Fruit fly (Drosophila melanogaster) whole organism, embryonic: Measurements from ENCODE around the gene Datp.

Experiments
- Ada2b ChIP-seq: fragments of 200-800 bp; sonication (Bioruptor generic); IDR thresholded peaks from 2 replicates; pipeline ENCODE4 v1.3.6; 2022; ENCODE audit warnings: missing biosample characterization, missing genetic modification characterization
- Awh ChIP-seq: fragments of 200-800 bp; sonication (Bioruptor generic); IDR thresholded peaks from 2 replicates; pipeline ENCODE4, ENCODE4 v1.3.6; 2022; ENCODE audit warnings: missing biosample characterization, missing genetic modification characterization
- CG12219 ChIP-seq: fragments of 200-800 bp; sonication (Bioruptor generic); optimal IDR thresholded peaks from 3 replicates; lab custom pipeline; 2018; ENCODE audit warnings: missing biosample characterization, mild to moderate bottlenecking, missing genetic modification characterization
- CG13894 ChIP-seq: fragments of 200-800 bp; sonication (Bioruptor generic); optimal IDR thresholded peaks from 3 replicates; lab custom pipeline; 2018; ENCODE audit warnings: missing biosample characterization, mild to moderate bottlenecking, missing genetic modification characterization, moderate library complexity
- CG14860 ChIP-seq: fragments of 200-800 bp; sonication (Bioruptor generic); IDR thresholded peaks from 3 replicates; pipeline ENCODE4 v1.3.6; 2022; ENCODE audit warnings: missing biosample characterization, missing genetic modification characterization; ENCODE audit not compliant: partially characterized antibody
- CG1603 ChIP-seq: fragments of 200-800 bp; sonication (Bioruptor generic); optimal IDR thresholded peaks from 2 replicates; lab custom pipeline; 2019; ENCODE audit warnings: missing biosample characterization, mild to moderate bottlenecking, missing genetic modification characterization, moderate library complexity
- CG17361 ChIP-seq: fragments of 200-800 bp; sonication (Bioruptor generic); IDR thresholded peaks from 3 replicates; pipeline ENCODE4 v1.3.6; 2022; ENCODE audit warnings: missing biosample characterization, missing genetic modification characterization
- CG18599 ChIP-seq: fragments of 200-800 bp; sonication (Bioruptor generic); optimal IDR thresholded peaks from 3 replicates; lab custom pipeline; 2017; ENCODE audit warnings: missing biosample characterization, missing genetic modification characterization, mild to moderate bottlenecking, moderate library complexity, missing genetic modification reagents
- CG34422 ChIP-seq: fragments of 200-800 bp; sonication (Bioruptor generic); IDR thresholded peaks from 3 replicates; pipeline ENCODE4 v1.3.6; 2022; ENCODE audit warnings: missing biosample characterization, missing genetic modification characterization
- CG6175 ChIP-seq: fragments of 200-800 bp; sonication (Bioruptor generic); IDR thresholded peaks from 3 replicates; pipeline ENCODE4 v1.3.6; 2022; ENCODE audit warnings: missing biosample characterization, missing genetic modification characterization
- CG7745 ChIP-seq: fragments of 200-800 bp; sonication (Bioruptor generic); optimal IDR thresholded peaks from 2 replicates; lab custom pipeline; 2018; ENCODE audit warnings: missing biosample characterization, mild to moderate bottlenecking, missing genetic modification characterization, moderate library complexity
- CG7987 ChIP-seq: fragments of 200-800 bp; sonication (Bioruptor generic); optimal IDR thresholded peaks from 2 replicates; lab custom pipeline; 2018; ENCODE audit warnings: missing biosample characterization, mild to moderate bottlenecking, missing genetic modification characterization, moderate library complexity
- CG8290 ChIP-seq, 3 experiments: fragments of 200-800 bp; sonication (Bioruptor generic); optimal IDR thresholded peaks; 2 replicates each; lab custom pipeline; 2016 to 2019; ENCODE audit warnings: missing biosample characterization in 3 of 3, missing genetic modification characterization in 3 of 3, mild to moderate bottlenecking in 2 of 3, moderate library complexity in 1 of 3
- CG9215 ChIP-seq: fragments of 200-800 bp; sonication (Bioruptor generic); IDR thresholded peaks from 2 replicates; pipeline ENCODE4 v1.3.6; 2022; ENCODE audit warnings: missing biosample characterization, missing genetic modification characterization
- CG9437 ChIP-seq: fragments of 200-800 bp; sonication (Bioruptor generic); optimal IDR thresholded peaks from 2 replicates; lab custom pipeline; 2018; ENCODE audit warnings: missing biosample characterization, mild to moderate bottlenecking, missing genetic modification characterization
- CG9797 ChIP-seq: fragments of 200-800 bp; sonication (Bioruptor generic); optimal IDR thresholded peaks from 3 replicates; lab custom pipeline; 2018; ENCODE audit warnings: missing biosample characterization, mild to moderate bottlenecking, missing genetic modification characterization
- CG9817 ChIP-seq: fragments of 200-800 bp; sonication (Bioruptor generic); optimal IDR thresholded peaks from 2 replicates; lab custom pipeline; 2018; ENCODE audit warnings: missing biosample characterization, mild to moderate bottlenecking, missing genetic modification characterization, moderate library complexity
- ERR ChIP-seq: fragments of 200-800 bp; sonication (Bioruptor generic); optimal IDR thresholded peaks from 2 replicates; lab custom pipeline; 2016; ENCODE audit warnings: missing biosample characterization, missing genetic modification characterization
- Fer2 ChIP-seq: fragments of 200-800 bp; sonication (Bioruptor generic); optimal IDR thresholded peaks from 2 replicates; lab custom pipeline; 2018; ENCODE audit warnings: missing biosample characterization, mild to moderate bottlenecking, missing genetic modification characterization, moderate library complexity
- HmgZ ChIP-seq: fragments of 200-800 bp; sonication (Bioruptor generic); optimal IDR thresholded peaks from 2 replicates; lab custom pipeline; 2018; ENCODE audit warnings: missing biosample characterization, mild to moderate bottlenecking, missing genetic modification characterization
- Hr78 ChIP-seq, 2 experiments: fragments of 200-800 bp in 1 of 2; fragments of >200 bp in 1 of 2; sonication (Bioruptor generic) in 1 of 2; optimal IDR thresholded peaks; 2 replicates each; lab custom pipeline; 2017 to 2019; ENCODE audit warnings: missing biosample characterization in 2 of 2, missing genetic modification characterization in 2 of 2, mild to moderate bottlenecking in 1 of 2, moderate library complexity in 1 of 2
- Lpt ChIP-seq: fragments of >200 bp; optimal IDR thresholded peaks from 2 replicates; lab custom pipeline; 2018; ENCODE audit warnings: missing biosample characterization, missing genetic modification characterization
- Mad ChIP-seq: fragments of 200-800 bp; sonication (Bioruptor generic); optimal IDR thresholded peaks from 2 replicates; lab custom pipeline; 2016; ENCODE audit warnings: missing biosample characterization, missing genetic modification characterization
- NC2α ChIP-seq: fragments of 200-800 bp; sonication (Bioruptor generic); optimal IDR thresholded peaks from 2 replicates; lab custom pipeline; 2016; ENCODE audit warnings: missing biosample characterization, missing genetic modification characterization
- Oaz ChIP-seq: fragments of 200-800 bp; sonication (Bioruptor generic); IDR thresholded peaks from 2 replicates; pipeline ENCODE4 v1.3.6; 2022; ENCODE audit warnings: missing biosample characterization, missing genetic modification characterization
- Vsx1 ChIP-seq: fragments of 200-800 bp; sonication (Bioruptor generic); optimal IDR thresholded peaks from 2 replicates; lab custom pipeline; 2017; ENCODE audit warnings: missing biosample characterization, mild to moderate bottlenecking, missing genetic modification characterization, missing genetic modification reagents
- az2 ChIP-seq: fragments of 200-800 bp; sonication (Bioruptor generic); optimal IDR thresholded peaks from 3 replicates; lab custom pipeline; 2016; ENCODE audit warnings: missing biosample characterization, missing genetic modification characterization
- bcd ChIP-seq: fragments of 200-800 bp; sonication (Bioruptor generic); optimal IDR thresholded peaks from 2 replicates; lab custom pipeline; 2017; ENCODE audit warnings: missing biosample characterization, mild to moderate bottlenecking, missing genetic modification characterization
- crp ChIP-seq, 2 experiments: fragments of 200-800 bp; sonication (Bioruptor generic); optimal IDR thresholded peaks; 2 replicates in 1 of 2; 3 replicates in 1 of 2; lab custom pipeline; 2017; ENCODE audit warnings: missing biosample characterization in 2 of 2, missing genetic modification characterization in 2 of 2, mild to moderate bottlenecking in 1 of 2, moderate library complexity in 1 of 2
- dati ChIP-seq: fragments of 200-800 bp; sonication (Bioruptor generic); IDR thresholded peaks from 2 replicates; pipeline ENCODE4 v1.3.6; 2022; ENCODE audit warnings: missing biosample characterization, missing genetic modification characterization
- gcm ChIP-seq: fragments of 200-800 bp; sonication (Bioruptor generic); optimal IDR thresholded peaks from 2 replicates; lab custom pipeline; 2019; ENCODE audit warnings: missing biosample characterization, mild to moderate bottlenecking, missing genetic modification characterization, moderate library complexity
- gem ChIP-seq: fragments of 200-800 bp; sonication (Bioruptor generic); optimal IDR thresholded peaks from 2 replicates; lab custom pipeline; 2019; ENCODE audit warnings: missing biosample characterization, mild to moderate bottlenecking, missing genetic modification characterization, moderate library complexity
- grau ChIP-seq: fragments of 200-800 bp; optimal IDR thresholded peaks from 3 replicates; lab custom pipeline; 2019; ENCODE audit warnings: missing biosample characterization, mild to moderate bottlenecking, missing genetic modification characterization, moderate library complexity
- grn ChIP-seq: fragments of 200-800 bp; sonication (Bioruptor generic); optimal IDR thresholded peaks from 3 replicates; lab custom pipeline; 2017; ENCODE audit warnings: missing biosample characterization, missing genetic modification characterization
- h ChIP-seq: fragments of >200 bp; optimal IDR thresholded peaks from 2 replicates; lab custom pipeline; 2017
- hb ChIP-seq: fragments of 200-800 bp; sonication (Bioruptor generic); IDR thresholded peaks from 3 replicates; pipeline ENCODE4 v1.3.6; 2022; ENCODE audit warnings: missing biosample characterization, missing genetic modification characterization; ENCODE audit not compliant: partially characterized antibody
- ind ChIP-seq: fragments of 200-800 bp; sonication (Bioruptor generic); optimal IDR thresholded peaks from 3 replicates; lab custom pipeline; 2016; ENCODE audit warnings: missing biosample characterization, missing genetic modification characterization
- lilli ChIP-seq: fragments of 200-800 bp; sonication (Bioruptor generic); optimal IDR thresholded peaks from 3 replicates; lab custom pipeline; 2016; ENCODE audit warnings: missing biosample characterization, missing genetic modification characterization
- mirr ChIP-seq: fragments of 200-800 bp; sonication (Bioruptor generic); optimal IDR thresholded peaks from 3 replicates; lab custom pipeline; 2018; ENCODE audit warnings: missing biosample characterization, mild to moderate bottlenecking, missing genetic modification characterization
- nerfin-2 ChIP-seq: fragments of 200-800 bp; sonication (Bioruptor generic); IDR thresholded peaks from 2 replicates; pipeline ENCODE4 v1.3.6; 2022; ENCODE audit warnings: missing biosample characterization, missing genetic modification characterization; ENCODE audit not compliant: partially characterized antibody
- onecut ChIP-seq: fragments of 200-800 bp; sonication (Bioruptor generic); IDR thresholded peaks from 2 replicates; pipeline ENCODE4 v1.3.6; 2022; ENCODE audit warnings: missing biosample characterization, missing genetic modification characterization
- pb ChIP-seq: fragments of 200-800 bp; sonication (Bioruptor generic); optimal IDR thresholded peaks from 3 replicates; lab custom pipeline; 2016; ENCODE audit warnings: missing biosample characterization, missing genetic modification characterization
- pum ChIP-seq: fragments of 200-800 bp; sonication (Bioruptor generic); optimal IDR thresholded peaks from 2 replicates; lab custom pipeline; 2016; ENCODE audit warnings: missing biosample characterization, missing genetic modification characterization
- row ChIP-seq: fragments of 200-800 bp; sonication (Bioruptor generic); IDR thresholded peaks from 3 replicates; pipeline ENCODE4 v1.3.6; 2022; ENCODE audit warnings: missing biosample characterization, missing genetic modification characterization
- scrt ChIP-seq: fragments of 200-800 bp; sonication (Bioruptor generic); optimal IDR thresholded peaks from 2 replicates; lab custom pipeline; 2018; ENCODE audit warnings: missing biosample characterization, mild to moderate bottlenecking, missing genetic modification characterization, moderate library complexity
- tap ChIP-seq: fragments of 200-800 bp; optimal IDR thresholded peaks from 3 replicates; lab custom pipeline; 2019; ENCODE audit warnings: missing biosample characterization, mild to moderate bottlenecking, missing genetic modification characterization, moderate library complexity
- trh ChIP-seq: fragments of 200-800 bp; sonication (Bioruptor generic); optimal IDR thresholded peaks from 2 replicates; lab custom pipeline; 2016; ENCODE audit warnings: missing biosample characterization, missing genetic modification characterization
- usp ChIP-seq: fragments of >200 bp; optimal IDR thresholded peaks from 2 replicates; lab custom pipeline; 2017; ENCODE audit warnings: missing biosample characterization, missing genetic modification characterization
- zen2 ChIP-seq: fragments of 200-800 bp; sonication (Bioruptor generic); IDR thresholded peaks from 3 replicates; pipeline ENCODE4 v1.3.6; 2022; ENCODE audit warnings: missing biosample characterization, missing genetic modification characterization; ENCODE audit not compliant: partially characterized antibody

Datp gene

DNA sequence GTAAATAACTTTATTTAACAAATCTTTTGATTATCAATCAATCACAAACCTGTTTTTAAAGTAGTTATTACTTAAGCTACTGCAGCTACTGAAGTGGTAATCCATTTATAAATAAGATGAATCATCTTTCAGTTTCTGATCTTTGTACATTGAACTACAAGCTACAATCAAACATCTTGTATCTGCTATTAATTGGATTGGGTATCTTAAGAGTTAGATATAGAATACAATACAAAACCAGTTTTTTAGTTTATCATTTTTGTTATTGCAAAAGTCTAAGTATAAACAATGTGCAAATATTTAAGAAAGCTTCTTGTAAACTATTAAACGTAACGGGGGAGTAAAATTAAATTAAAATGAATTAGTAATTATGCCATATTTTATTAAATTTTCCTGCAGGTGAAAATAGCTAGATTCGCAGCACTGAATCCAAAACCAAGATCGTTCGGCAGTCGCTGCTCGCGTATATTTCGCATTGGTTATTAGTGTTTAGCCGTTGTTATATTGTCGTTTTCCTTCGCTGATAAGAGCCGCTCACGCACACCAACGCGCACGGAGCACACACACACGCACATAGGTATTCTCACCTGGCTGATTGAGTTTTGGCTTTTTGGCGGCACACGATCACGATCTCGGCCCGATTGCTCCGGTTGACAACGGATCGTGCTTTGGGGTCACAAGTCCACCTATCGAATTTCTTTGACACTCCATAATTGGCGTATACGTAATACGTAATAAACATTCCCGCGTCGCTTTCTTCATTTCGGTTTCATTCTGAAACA, 9.3 kb upstream of the Datp start (continued):
- TF ChIP-seq grau (no peak), trh (GFP tag; lab: Kevin White, UChicago) (no peak), CG14860 (GFP tag; lab: Robert Waterston, UW) (no peak), lilli (GFP tag; lab: Kevin White, UChicago) (no peak), HmgZ (tag; lab: Kevin White, UChicago) (peak; percentile 8), hb (no peak), scrt (no peak), tap (tag; lab: Kevin White, UChicago) (no peak), pb (no peak), Ada2b (no peak), CG7745 (tag; lab: Kevin White, UChicago) (no peak), grn (peak; percentile 66), az2 (GFP tag; lab: Kevin White, UChicago) (no peak), CG7987 (GFP tag; lab: Kevin White, UChicago) (no peak), Vsx1 (no peak), CG13894 (tag; lab: Kevin White, UChicago) (peak; percentile 52), pum (no peak), Oaz (GFP tag; lab: Robert Waterston, UW) (no peak), gem (peak; percentile 5), usp (GFP tag; lab: Kevin White, UChicago) (no peak), row (GFP tag; lab: Robert Waterston, UW) (peak; percentile 60), CG34422 (peak; percentile 21; the same call in 1 of the 3 replicates), CG8290 (GFP tag; optimal IDR thresholded peaks at IDR 0.05; lab: Kevin White, UChicago) (no peak), CG8290 (tag; optimal IDR thresholded peaks at IDR 0.05; lab: Kevin White, UChicago) (peak in 1 of 2 experiments; percentile 57), Hr78 (GFP tag; optimal IDR thresholded peaks at IDR 0.05; lab: Kevin White, UChicago) (peak in 1 of 2 experiments; percentile 77), CG9437 (GFP tag; lab: Kevin White, UChicago) (peak; percentile 67), NC2α (no peak), CG18599 (GFP tag; lab: Kevin White, UChicago) (peak; percentile 8), ERR (no peak), Mad (GFP tag; lab: Kevin White, UChicago) (no peak), h (lab: Kevin White, UChicago) (no peak), CG12219 (GFP tag; lab: Kevin White, UChicago) (no peak), crp (GFP tag; optimal IDR thresholded peaks at IDR 0.05; lab: Kevin White, UChicago) (no peak), Fer2 (tag; lab: Kevin White, UChicago) (no peak), CG1603 (tag; lab: Kevin White, UChicago) (no peak), CG9817 (tag; lab: Kevin White, UChicago) (no peak), CG17361 (GFP tag; lab: Robert Waterston, UW) (peak; percentile 22; the same call in 1 of the 3 replicates), mirr (peak; percentile 81), zen2 (GFP tag; lab: Robert Waterston, UW) (no peak), CG9797 (GFP tag; lab: Kevin White, UChicago) (no peak), bcd (no peak), dati (no peak), gcm (GFP tag; lab: Kevin White, UChicago) (no peak), CG6175 (GFP tag; lab: Robert Waterston, UW) (no peak), Lpt (no peak), ind (GFP tag; lab: Kevin White, UChicago) (no peak), nerfin-2 (GFP tag; lab: Robert Waterston, UW) (no peak), CG9215 (GFP tag; lab: Robert Waterston, UW) (no peak), Awh (GFP tag; lab: Robert Waterston, UW) (no peak), onecut (GFP tag; lab: Robert Waterston, UW) (no peak)
